Fruit fly (Drosophila melanogaster): Measurements from ENCODE around the gene sll.

- TF ChIP-seq Ets98B (GFP tag; IDR thresholded peaks at IDR 0.05) (no peak), CG34367 (tag; optimal IDR thresholded peaks at IDR 0.05) (no peak), EcR (GFP tag; optimal IDR thresholded peaks at IDR 0.05) (no peak), CG8301 (tag; optimal IDR thresholded peaks at IDR 0.05) (no peak), fd96Ca (GFP tag; IDR thresholded peaks at IDR 0.05) (no peak)
These were observed 9.2 kb downstream of the sll start for dm6 chr3R:17615076-17615475.

Data from whole organism, pupa.